Worm (Caenorhabditis elegans) whole organism, L1 larva: ENCODE measurements around the gene csn-4.
A peak's percentile ranks its signal among the peaks of the same experiment; 100 is the strongest.

Experiments used
- ceh-82 ChIP-seq, 3 experiments: fragments of 150-350 bp in 1 of 3; sonication (generic microtip) in 2 of 3; optimal IDR thresholded peaks; 2 replicates each; lab custom pipeline; 2014 to 2017; ENCODE audit warnings: missing biosample characterization in 3 of 3, missing genetic modification characterization in 3 of 3
- dpl-1 ChIP-seq, 3 experiments: fragments of 150-350 bp in 2 of 3; sonication (generic microtip) in 1 of 3; optimal IDR thresholded peaks; 2 replicates each; lab custom pipeline; 2014 to 2017; ENCODE audit warnings: missing biosample characterization in 3 of 3, missing genetic modification characterization in 3 of 3, missing genetic modification reagents in 3 of 3
- lin-35 ChIP-seq, 2 experiments: fragments of 150-350 bp; optimal IDR thresholded peaks; 2 replicates each; lab custom pipeline; 2014; ENCODE audit warnings: missing biosample characterization in 2 of 2, missing genetic modification characterization in 2 of 2, missing genetic modification reagents in 2 of 2
- nhr-71 ChIP-seq: sonication (generic microtip); optimal IDR thresholded peaks from 2 replicates; lab custom pipeline; 2016; ENCODE audit warnings: mild to moderate bottlenecking, missing genetic modification characterization, moderate library complexity, missing compliant biosample characterization
- nhr-77 ChIP-seq: fragments of 150-350 bp; optimal IDR thresholded peaks from 2 replicates; lab custom pipeline; 2014; ENCODE audit warnings: missing biosample characterization, missing genetic modification characterization
- skn-1 ChIP-seq: fragments of 150-350 bp; optimal IDR thresholded peaks from 2 replicates; lab custom pipeline; 2014; ENCODE audit warnings: missing biosample characterization, missing genetic modification characterization
- sup-37 ChIP-seq: fragments of 200-800 bp; sonication (Bioruptor generic); optimal IDR thresholded peaks from 2 replicates; lab custom pipeline; 2018; ENCODE audit warnings: mild to moderate bottlenecking, missing genetic modification characterization, missing compliant biosample characterization

DNA sequence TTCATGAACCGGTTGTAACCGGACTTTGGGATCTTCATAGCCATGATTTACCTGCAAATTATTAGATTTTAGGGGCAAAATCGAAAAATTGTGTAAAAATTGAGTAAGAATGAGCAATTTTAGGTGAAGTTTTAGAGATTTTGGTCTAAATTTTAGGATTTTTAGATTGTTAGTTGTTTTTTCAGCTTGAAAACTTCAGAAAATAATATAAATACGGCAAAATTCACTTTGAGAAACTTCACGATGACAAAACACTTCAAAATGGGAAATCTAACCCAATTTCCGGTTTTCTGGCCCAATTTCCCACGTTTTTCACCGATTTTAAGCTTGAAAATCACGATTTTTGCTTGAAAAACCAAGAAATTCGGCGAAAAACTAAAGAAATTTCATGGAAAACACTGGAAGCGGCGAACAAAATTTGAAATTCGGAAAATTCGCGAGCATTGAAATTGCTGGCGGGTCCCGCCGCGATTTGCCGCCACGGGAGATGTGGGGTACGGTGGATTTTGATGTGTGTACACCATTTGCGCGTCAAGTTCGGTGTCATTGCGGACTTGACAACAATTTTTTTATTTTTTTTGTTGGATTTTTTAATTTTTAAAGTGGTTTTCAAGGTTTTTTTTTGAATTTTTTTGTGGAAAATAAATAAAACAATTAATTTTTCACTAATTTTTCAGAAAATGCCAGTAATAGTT, 7.2 kb upstream of the csn-4 start, which contains the start of the genes cct-8 and Y55F3AR.2:
- TF ChIP-seq ceh-82 (tag; optimal IDR thresholded peaks at IDR 0.05; lab: Kevin White, UChicago) (peak; percentile 95 to 99 (median 99)), sup-37 (GFP tag; lab: Kevin White, UChicago) (peak; percentile 99), lin-35 (GFP tag; optimal IDR thresholded peaks at IDR 0.05; lab: Kevin White, UChicago) (peak; percentile 89 to 93), skn-1 (tag; lab: Kevin White, UChicago) (peak; percentile 93), nhr-71 (tag; lab: Kevin White, UChicago) (peak; percentile 98), dpl-1 (GFP tag; optimal IDR thresholded peaks at IDR 0.05; lab: Kevin White, UChicago) (peak; percentile 90 to 92 (median 90)), nhr-77 (tag; lab: Kevin White, UChicago) (peak; percentile 91)
